Worm (Caenorhabditis elegans): ENCODE results near the gene tbcc-1.

Gene tbcc-1

DNA sequence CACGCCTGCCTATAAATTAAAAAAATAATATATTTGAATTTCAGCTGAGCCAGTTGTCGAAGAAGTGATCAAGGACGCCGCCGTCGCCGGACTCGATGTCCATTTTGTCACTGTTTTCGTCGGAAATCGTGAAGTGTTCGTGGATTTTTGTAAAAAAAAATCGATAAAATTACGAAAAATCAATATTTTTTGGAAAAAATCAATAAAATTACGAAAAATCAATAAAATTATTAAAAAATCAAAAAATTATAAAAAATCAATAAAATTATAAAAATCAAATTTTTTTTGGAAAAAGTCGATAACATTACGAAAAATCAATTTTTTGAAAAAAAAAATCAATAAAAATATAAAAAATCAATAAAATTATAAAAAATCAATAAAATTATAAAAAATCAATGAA lies 46.8 kb downstream of the tbcc-1 start:
- TF ChIP-seq lin-13 (GFP tag; optimal IDR thresholded peaks at IDR 0.05) (no peak), zag-1 (tag; optimal IDR thresholded peaks at IDR 0.05) (no peak), nhr-77 (tag; optimal IDR thresholded peaks at IDR 0.05) (no peak), fos-1 (tag; optimal IDR thresholded peaks at IDR 0.05) (no peak), nhr-129 (tag; optimal IDR thresholded peaks at IDR 0.05) (no peak), lin-39 (tag; optimal IDR thresholded peaks at IDR 0.05) (no peak)

DNA sequence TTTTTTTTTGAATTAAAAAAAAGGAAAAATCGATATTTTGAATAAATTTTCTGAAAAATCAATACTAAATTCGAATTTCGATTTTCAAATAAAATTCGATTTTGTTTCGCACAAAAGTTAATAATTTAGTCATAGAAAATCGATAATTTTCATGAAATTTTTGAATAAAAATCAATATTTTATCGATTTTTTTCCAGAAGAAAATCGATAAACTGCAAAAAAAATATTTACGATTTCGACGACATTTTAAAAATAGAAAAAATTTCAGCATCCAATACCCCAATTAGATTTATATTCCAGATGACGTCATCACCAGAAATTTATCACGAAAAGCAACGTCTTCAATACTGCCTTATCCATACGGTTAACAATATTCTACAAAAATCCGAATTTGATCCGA lies 48.1 kb downstream of the tbcc-1 start, which contains the start of gene josd-1:
josd-1 (plus strand) TSS at position 301 of the 400 bp plus-strand sequence.
- TF ChIP-seq nhr-10 (tag; optimal IDR thresholded peaks at IDR 0.05) = no peak
- TF ChIP-seq lin-11 (tag; optimal IDR thresholded peaks at IDR 0.05) = no peak
- no peak for TF ChIP-seq elt-3 (tag; optimal IDR thresholded peaks at IDR 0.05)
- no peak for TF ChIP-seq nhr-77 (tag; optimal IDR thresholded peaks at IDR 0.05)
- no peak for TF ChIP-seq ztf-11 (tag; optimal IDR thresholded peaks at IDR 0.05)
- no peak for TF ChIP-seq egl-27 (tag; optimal IDR thresholded peaks at IDR 0.05)
- TF ChIP-seq ZK546.5 (tag; optimal IDR thresholded peaks at IDR 0.05) = no peak
- no peak for TF ChIP-seq aly-2 (tag; optimal IDR thresholded peaks at IDR 0.05)
- no peak for TF ChIP-seq zag-1 (tag; optimal IDR thresholded peaks at IDR 0.05)
- TF ChIP-seq mbf-1 (tag; optimal IDR thresholded peaks at IDR 0.05) = no peak
- no peak for TF ChIP-seq unc-39 (tag; optimal IDR thresholded peaks at IDR 0.05)
- TF ChIP-seq nhr-12 (tag; optimal IDR thresholded peaks at IDR 0.05) = no peak

DNA sequence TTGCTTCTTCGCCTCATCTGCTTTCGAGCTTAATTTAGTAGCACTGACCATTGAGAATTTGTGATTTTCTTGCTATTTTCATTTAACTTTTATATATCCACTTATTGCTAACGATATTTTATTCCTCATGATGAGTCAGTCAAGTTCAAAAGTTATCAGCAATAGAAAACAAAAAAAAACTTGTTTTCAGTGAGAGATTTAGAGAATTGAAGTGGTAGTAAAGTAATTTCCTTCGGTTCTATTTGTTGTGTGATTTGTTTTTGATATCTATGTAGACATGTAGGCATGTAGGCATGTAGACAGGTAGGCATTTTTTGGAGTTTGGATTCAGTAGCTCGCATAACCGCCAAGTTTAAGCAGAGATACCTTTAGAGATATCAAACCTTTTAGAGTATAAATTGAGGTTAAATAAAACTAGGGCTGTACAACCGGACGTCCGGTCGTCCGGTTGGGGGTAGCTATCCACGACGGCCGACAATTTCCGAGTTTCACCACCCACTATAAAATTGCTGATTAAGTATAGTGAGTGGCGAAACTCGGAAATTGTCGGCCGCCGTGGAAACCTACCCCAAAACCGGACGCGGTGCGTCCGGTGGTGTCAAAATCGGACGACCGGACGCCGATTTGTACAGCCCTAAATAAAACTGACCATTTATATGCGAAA lies 52.8 kb downstream of the tbcc-1 start, which contains the start of gene Y71H2AR.2:
Y71H2AR.2 (minus strand) TSS at position 51 of the 664 bp plus-strand sequence.
- TF ChIP-seq blmp-1 (tag; optimal IDR thresholded peaks at IDR 0.05; ENCODE audit: insufficient read depth) = no peak

DNA sequence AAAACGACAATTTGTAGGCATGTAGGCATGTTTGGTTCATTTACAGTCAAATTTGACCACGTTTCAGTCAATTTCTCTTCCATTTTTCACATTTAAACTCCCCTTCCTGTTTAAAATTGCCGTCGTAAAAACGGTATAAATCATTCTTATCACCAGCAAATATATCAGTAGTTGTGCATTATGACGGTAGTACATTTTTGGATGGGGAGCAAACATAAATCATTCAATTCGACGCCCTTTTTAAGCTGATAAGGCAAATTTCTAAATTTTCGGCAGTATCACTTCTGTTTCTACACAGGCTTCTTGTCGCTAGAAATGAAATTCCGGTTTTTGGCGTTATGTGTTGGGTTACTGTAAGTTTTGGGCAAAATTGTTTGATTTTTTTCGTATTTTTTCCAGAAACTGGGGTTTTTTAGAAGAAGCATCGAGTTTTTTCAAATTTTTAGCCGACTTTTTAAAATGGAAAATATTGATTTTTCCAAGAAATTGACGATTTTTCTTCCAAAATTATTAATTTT lies 53.7 kb downstream of the tbcc-1 start, which contains the start of gene H34I24.2:
H34I24.2 (plus strand) TSS at position 189 of the 518 bp plus-strand sequence.
- TF ChIP-seq lin-39 (tag; optimal IDR thresholded peaks at IDR 0.05) = no peak
- TF ChIP-seq fos-1 (tag; optimal IDR thresholded peaks at IDR 0.05) = peak; percentile 20
- TF ChIP-seq nhr-10 (tag; optimal IDR thresholded peaks at IDR 0.05) = no peak

Data from whole organism, L2 larva.